Worm (Caenorhabditis elegans) whole organism, L1 larva: ENCODE data around the gene fig-1.

ENCODE experiments used
- lin-15B ChIP-seq: fragments of 150-350 bp; sonication (generic microtip); optimal IDR thresholded peaks from 3 replicates; lab custom pipeline; 2014; ENCODE audit warnings: missing biosample characterization, missing genetic modification characterization
- nhr-237 ChIP-seq: fragments of 150-350 bp; optimal IDR thresholded peaks from 2 replicates; lab custom pipeline; 2014; ENCODE audit warnings: missing biosample characterization, missing genetic modification characterization
- skn-1 ChIP-seq: fragments of 150-350 bp; optimal IDR thresholded peaks from 2 replicates; lab custom pipeline; 2014; ENCODE audit warnings: missing biosample characterization, missing genetic modification characterization

ce11 chrV:10975091-10975490, 5.9 kb downstream of the fig-1 start:
- TF ChIP-seq skn-1 (tag; lab: Kevin White, UChicago) = no peak
- TF ChIP-seq nhr-237 (tag; lab: Kevin White, UChicago) = no peak
- no peak for TF ChIP-seq lin-15B (tag; lab: Kevin White, UChicago)
